Worm (Caenorhabditis elegans) whole organism, late embryonic: ENCODE data around the gene F25B3.4.

Experiments used
- T23F11.4 ChIP-seq: fragments of 200-800 bp; sonication (Bioruptor generic); optimal IDR thresholded peaks from 2 replicates; lab custom pipeline; 2018; ENCODE audit warnings: mild to moderate bottlenecking, missing genetic modification characterization, missing compliant biosample characterization
- ceh-2 ChIP-seq: sonication (generic microtip); optimal IDR thresholded peaks from 2 replicates; lab custom pipeline; 2016; ENCODE audit warnings: missing genotype, missing genetic modification characterization, missing compliant biosample characterization
- ceh-24 ChIP-seq: sonication (generic microtip); optimal IDR thresholded peaks from 2 replicates; lab custom pipeline; 2016; ENCODE audit warnings: mild to moderate bottlenecking, missing genetic modification characterization, missing compliant biosample characterization
- ets-4 ChIP-seq: sonication (generic microtip); optimal IDR thresholded peaks from 2 replicates; lab custom pipeline; 2016; ENCODE audit warnings: missing genetic modification characterization, missing compliant biosample characterization
- hlh-30 ChIP-seq: sonication (generic microtip); optimal IDR thresholded peaks from 2 replicates; lab custom pipeline; 2017; ENCODE audit warnings: antibody characterized with exemption, missing genetic modification characterization, missing compliant biosample characterization; ENCODE audit not compliant: insufficient read depth
- zip-5 ChIP-seq: sonication (generic microtip); optimal IDR thresholded peaks from 2 replicates; lab custom pipeline; 2016; ENCODE audit warnings: missing genetic modification characterization, missing compliant biosample characterization

ce11 chrV:9588574-9588973 lies 20.0 kb upstream of the F25B3.4 start:
- TF ChIP-seq ceh-24 (tag; lab: Kevin White, UChicago) (no peak), hlh-30 (tag; lab: Kevin White, UChicago) (no peak), T23F11.4 (GFP tag; lab: Kevin White, UChicago) (no peak), ceh-2 (tag; lab: Kevin White, UChicago) (no peak), ets-4 (no peak), zip-5 (tag; lab: Kevin White, UChicago) (no peak)
